Worm (Caenorhabditis elegans): ENCODE results near the gene col-81.

DNA sequence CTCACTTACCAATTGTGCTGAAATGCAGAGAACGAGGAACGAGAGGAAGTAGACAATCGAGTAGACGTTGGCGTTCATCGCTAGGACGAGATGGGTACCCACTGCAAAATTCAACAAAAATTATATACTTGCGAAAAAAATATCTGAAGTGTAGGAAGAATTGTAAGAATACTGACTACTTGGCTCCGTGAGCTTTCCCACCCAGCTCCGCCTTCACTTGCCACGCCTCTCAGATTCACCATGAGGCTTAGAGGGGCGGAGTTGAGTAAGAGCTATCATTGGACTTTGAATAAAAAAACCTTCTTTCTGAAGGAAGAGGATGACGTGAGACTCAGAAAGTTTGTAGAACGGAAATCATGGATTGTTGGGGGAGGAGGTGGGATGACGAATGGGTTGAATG, 16.7 kb upstream of the col-81 start, which contains the start of gene nlp-18:
- TF ChIP-seq snpc-4 (tag; optimal IDR thresholded peaks at IDR 0.05) = no peak
- TF ChIP-seq mep-1 (tag; optimal IDR thresholded peaks at IDR 0.05) = no peak
